Worm (Caenorhabditis elegans): ENCODE measurements around the gene M02B1.4.

M02B1.4 gene

DNA sequence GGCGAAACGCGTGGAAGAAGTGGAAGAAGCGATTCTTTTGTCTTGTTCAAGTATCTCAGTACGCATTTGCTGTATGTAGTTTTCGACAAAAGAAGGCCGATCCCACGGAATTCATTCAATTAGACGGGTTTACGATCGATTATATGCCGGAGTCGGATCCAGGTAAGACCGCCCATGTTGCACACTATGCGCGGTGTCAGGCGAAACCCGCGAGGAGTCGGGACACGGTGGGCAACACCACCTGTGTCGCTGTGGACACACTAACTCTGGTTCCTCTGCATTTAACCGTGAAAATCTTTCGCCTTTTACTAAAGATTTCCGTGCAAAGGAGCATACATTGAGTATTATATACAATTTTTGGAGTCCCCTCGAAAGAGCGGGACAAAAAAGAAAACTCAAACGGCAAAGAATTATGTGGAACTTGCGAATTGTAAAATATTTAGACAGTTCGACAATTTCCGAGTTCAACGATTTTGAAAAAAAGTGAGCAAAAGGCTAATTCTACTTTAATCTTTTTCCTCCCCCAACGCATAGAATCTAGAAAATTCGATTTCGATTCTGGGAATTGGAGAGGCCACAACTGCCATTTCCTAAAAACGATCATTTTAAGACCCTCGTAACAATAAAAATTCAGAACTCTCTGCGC lies 43.2 kb downstream of the M02B1.4 start (continued):
- TF ChIP-seq madf-3 (GFP tag; IDR thresholded peaks at IDR 0.05): 0 out of 2 replicates have a peak, but pooled peaks have one; percentile 26
- TF ChIP-seq F57A8.1 (GFP tag; optimal IDR thresholded peaks at IDR 0.05): no peak
- 0 out of 2 replicates have a peak, but pooled peaks have one; percentile 23 for TF ChIP-seq Y56A3A.18 (GFP tag; IDR thresholded peaks at IDR 0.05)
- no peak for TF ChIP-seq zim-3 (tag; optimal IDR thresholded peaks at IDR 0.05)
- no peak for TF ChIP-seq C06A6.2 (GFP tag; conservative IDR thresholded peaks at IDR 0.05)
- peak; percentile 81 for TF ChIP-seq rcor-1 (GFP tag; IDR thresholded peaks at IDR 0.05)
- 0 out of 2 replicates have a peak, but pooled peaks have one; percentile 31 for TF ChIP-seq B0019.2 (GFP tag; conservative IDR thresholded peaks at IDR 0.05)
- peak; percentile 30; the same call in 1 of the 2 replicates for TF ChIP-seq ekl-4 (GFP tag; IDR thresholded peaks at IDR 0.05)

DNA sequence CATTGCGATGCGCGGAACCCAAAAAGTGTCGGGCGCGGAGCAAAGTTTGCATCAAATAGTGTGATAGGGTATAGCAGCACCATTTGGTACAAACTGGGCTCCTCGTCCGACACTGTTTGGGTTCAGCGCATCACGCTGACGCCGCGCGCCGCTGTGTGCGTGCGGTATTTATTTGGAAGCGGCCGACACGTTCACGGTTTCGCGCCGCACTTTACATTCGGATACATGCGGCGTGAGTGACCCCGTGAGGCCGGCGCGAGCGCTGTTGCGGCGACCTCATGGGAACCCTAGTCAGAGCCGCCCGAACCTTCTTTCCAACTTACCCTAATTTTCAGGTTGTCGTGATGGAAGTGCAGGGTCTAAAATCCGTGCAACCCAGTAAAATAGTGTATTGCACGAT lies 44.1 kb downstream of the M02B1.4 start:
- TF ChIP-seq zfh-2 (GFP tag; conservative IDR thresholded peaks at IDR 0.05) (peak; percentile 89), egrh-3 (GFP tag; IDR thresholded peaks at IDR 0.05) (peak; percentile 39; the same call in 1 of the 2 replicates), F57A8.1 (GFP tag; optimal IDR thresholded peaks at IDR 0.05) (no peak), snpc-4 (GFP tag; optimal IDR thresholded peaks at IDR 0.05) (no peak), snpc-4 (tag; optimal IDR thresholded peaks at IDR 0.05) (peak in 1 of 4 experiments; percentile 46)
